Fruit fly (Drosophila melanogaster) whole organism, embryonic: ENCODE measurements around the gene CAHbeta.

ENCODE experiments used
- BtbVII ChIP-seq: fragments of 200-800 bp; sonication (Bioruptor generic); optimal IDR thresholded peaks from 3 replicates; lab custom pipeline; 2017; ENCODE audit warnings: missing biosample characterization, mild to moderate bottlenecking, missing genetic modification characterization
- CG10147 ChIP-seq: fragments of 200-800 bp; sonication (Bioruptor generic); optimal IDR thresholded peaks from 2 replicates; lab custom pipeline; 2019; ENCODE audit warnings: missing biosample characterization, mild to moderate bottlenecking, missing genetic modification characterization, moderate library complexity
- CG11398 ChIP-seq: fragments of 200-800 bp; sonication (Bioruptor generic); optimal IDR thresholded peaks from 2 replicates; lab custom pipeline; 2016; ENCODE audit warnings: missing biosample characterization, missing genetic modification characterization
- CG11560 ChIP-seq: fragments of 200-800 bp; sonication (Bioruptor generic); IDR thresholded peaks from 3 replicates; pipeline ENCODE4 v1.3.6; 2022; ENCODE audit warnings: missing biosample characterization, missing genetic modification characterization
- CG1233 ChIP-seq: fragments of 200-800 bp; sonication (Bioruptor generic); optimal IDR thresholded peaks from 4 replicates; lab custom pipeline; 2018; ENCODE audit warnings: missing biosample characterization, mild to moderate bottlenecking, missing genetic modification characterization
- CG12744 ChIP-seq: fragments of 200-800 bp; sonication (Bioruptor generic); optimal IDR thresholded peaks from 2 replicates; lab custom pipeline; 2016; ENCODE audit warnings: missing biosample characterization, missing genetic modification characterization
- CG13424 ChIP-seq: fragments of 200-800 bp; sonication (Bioruptor generic); optimal IDR thresholded peaks from 2 replicates; lab custom pipeline; 2019; ENCODE audit warnings: missing biosample characterization, mild to moderate bottlenecking, missing genetic modification characterization, moderate library complexity
- CG14050 ChIP-seq: fragments of 200-800 bp; sonication (Bioruptor generic); IDR thresholded peaks from 3 replicates; pipeline ENCODE4 v1.3.6; 2022; ENCODE audit warnings: missing biosample characterization, missing genetic modification characterization
- CG17361 ChIP-seq: fragments of 200-800 bp; sonication (Bioruptor generic); IDR thresholded peaks from 3 replicates; pipeline ENCODE4 v1.3.6; 2022; ENCODE audit warnings: missing biosample characterization, missing genetic modification characterization
- CG18764 ChIP-seq: fragments of 200-800 bp; sonication (Bioruptor generic); optimal IDR thresholded peaks from 3 replicates; lab custom pipeline; 2016; ENCODE audit warnings: missing biosample characterization, missing genetic modification characterization
- CG2129 ChIP-seq: fragments of 200-800 bp; sonication (Bioruptor generic); IDR thresholded peaks from 2 replicates; pipeline ENCODE4 v1.3.6; 2022; ENCODE audit warnings: missing biosample characterization, missing genetic modification characterization; ENCODE audit not compliant: partially characterized antibody
- CG2202 ChIP-seq: fragments of 200-800 bp; sonication (Bioruptor generic); optimal IDR thresholded peaks from 2 replicates; lab custom pipeline; 2018; ENCODE audit warnings: missing biosample characterization, mild to moderate bottlenecking, missing genetic modification characterization
- CG30020 ChIP-seq: fragments of 200-800 bp; optimal IDR thresholded peaks from 2 replicates; lab custom pipeline; 2019; ENCODE audit warnings: missing biosample characterization, mild to moderate bottlenecking, missing genetic modification characterization, moderate library complexity
- CG31365 ChIP-seq: fragments of 200-800 bp; sonication (Bioruptor generic); optimal IDR thresholded peaks from 2 replicates; lab custom pipeline; 2018; ENCODE audit warnings: missing biosample characterization, mild to moderate bottlenecking, missing genetic modification characterization
- CG32767 ChIP-seq: fragments of 200-800 bp; sonication (Bioruptor generic); IDR thresholded peaks from 2 replicates; pipeline ENCODE4 v1.3.6; 2022; ENCODE audit warnings: missing biosample characterization, missing genetic modification characterization
- CG4854 ChIP-seq: fragments of 200-800 bp; sonication (Bioruptor generic); optimal IDR thresholded peaks from 2 replicates; lab custom pipeline; 2016; ENCODE audit warnings: missing biosample characterization, missing genetic modification characterization, inconsistent platforms
- CG8089 ChIP-seq: fragments of 200-800 bp; sonication (Bioruptor generic); optimal IDR thresholded peaks from 3 replicates; lab custom pipeline; 2016; ENCODE audit warnings: missing biosample characterization, missing genetic modification characterization
- CG8359 ChIP-seq: fragments of 200-800 bp; sonication (Bioruptor generic); optimal IDR thresholded peaks from 2 replicates; lab custom pipeline; 2017; ENCODE audit warnings: missing biosample characterization, mild to moderate bottlenecking, missing genetic modification characterization, borderline replicate concordance
- CG9817 ChIP-seq: fragments of 200-800 bp; sonication (Bioruptor generic); optimal IDR thresholded peaks from 2 replicates; lab custom pipeline; 2018; ENCODE audit warnings: missing biosample characterization, mild to moderate bottlenecking, missing genetic modification characterization, moderate library complexity
- CHES-1-like ChIP-seq: fragments of 200-800 bp; sonication (Bioruptor generic); optimal IDR thresholded peaks from 2 replicates; lab custom pipeline; 2016; ENCODE audit warnings: missing biosample characterization, missing genetic modification characterization
- CoRest ChIP-seq: fragments of 200-800 bp; sonication (Bioruptor generic); optimal IDR thresholded peaks from 3 replicates; lab custom pipeline; 2018; ENCODE audit warnings: missing biosample characterization, mild to moderate bottlenecking, missing genetic modification characterization, moderate library complexity
- Ets97D ChIP-seq: fragments of 200-800 bp; sonication (Bioruptor generic); optimal IDR thresholded peaks from 3 replicates; lab custom pipeline; 2016; ENCODE audit warnings: missing biosample characterization, missing genetic modification characterization
- Fer1 ChIP-seq: fragments of 200-800 bp; sonication (Bioruptor generic); optimal IDR thresholded peaks from 2 replicates; lab custom pipeline; 2017; ENCODE audit warnings: missing biosample characterization, mild to moderate bottlenecking, missing genetic modification characterization
- HmgZ ChIP-seq: fragments of 200-800 bp; sonication (Bioruptor generic); optimal IDR thresholded peaks from 2 replicates; lab custom pipeline; 2018; ENCODE audit warnings: missing biosample characterization, mild to moderate bottlenecking, missing genetic modification characterization
- Hr3 ChIP-seq: fragments of 200-800 bp; sonication (Bioruptor generic); optimal IDR thresholded peaks from 3 replicates; lab custom pipeline; 2016; ENCODE audit warnings: missing biosample characterization, missing genetic modification characterization
- Hr78 ChIP-seq, 2 experiments: fragments of 200-800 bp in 1 of 2; fragments of >200 bp in 1 of 2; sonication (Bioruptor generic) in 1 of 2; optimal IDR thresholded peaks; 2 replicates each; lab custom pipeline; 2017 to 2019; ENCODE audit warnings: missing biosample characterization in 2 of 2, missing genetic modification characterization in 2 of 2, mild to moderate bottlenecking in 1 of 2, moderate library complexity in 1 of 2
- Meics ChIP-seq: fragments of 200-800 bp; sonication (Bioruptor generic); optimal IDR thresholded peaks from 2 replicates; lab custom pipeline; 2017; ENCODE audit warnings: missing biosample characterization, mild to moderate bottlenecking, missing genetic modification characterization
- Scr ChIP-seq: fragments of 200-800 bp; sonication (Bioruptor generic); IDR thresholded peaks from 2 replicates; pipeline ENCODE4 v1.3.6; 2022; ENCODE audit warnings: missing biosample characterization, missing genetic modification characterization; ENCODE audit not compliant: partially characterized antibody
- Sin3A ChIP-seq: fragments of >200 bp; optimal IDR thresholded peaks from 2 replicates; lab custom pipeline; 2018
- Xbp1 ChIP-seq: fragments of 200-800 bp; sonication (Bioruptor generic); optimal IDR thresholded peaks from 3 replicates; lab custom pipeline; 2016; ENCODE audit warnings: missing biosample characterization, mild to moderate bottlenecking, missing genetic modification characterization
- dmrt99B ChIP-seq: fragments of 200-800 bp; sonication (Bioruptor generic); optimal IDR thresholded peaks from 2 replicates; lab custom pipeline; 2018; ENCODE audit warnings: missing biosample characterization, mild to moderate bottlenecking, missing genetic modification characterization, moderate library complexity
- eyg ChIP-seq: fragments of 200-800 bp; sonication (Bioruptor generic); optimal IDR thresholded peaks from 3 replicates; lab custom pipeline; 2016; ENCODE audit warnings: missing biosample characterization, missing genetic modification characterization
- ftz-f1 ChIP-seq: fragments of 200-800 bp; sonication (Bioruptor generic); optimal IDR thresholded peaks from 2 replicates; lab custom pipeline; 2016; ENCODE audit warnings: missing biosample characterization, missing genetic modification characterization
- ham ChIP-seq: fragments of 200-800 bp; sonication (Bioruptor generic); IDR thresholded peaks from 2 replicates; pipeline ENCODE4 v1.3.6; 2022; ENCODE audit warnings: missing biosample characterization, missing genetic modification characterization
- lab ChIP-seq: fragments of 200-800 bp; sonication (Bioruptor generic); optimal IDR thresholded peaks from 3 replicates; lab custom pipeline; 2017; ENCODE audit warnings: missing biosample characterization, missing genetic modification characterization, mild to moderate bottlenecking, moderate library complexity, missing genetic modification reagents
- mam ChIP-seq: fragments of 200-800 bp; sonication (Bioruptor generic); optimal IDR thresholded peaks from 3 replicates; lab custom pipeline; 2016; ENCODE audit warnings: missing biosample characterization, missing genetic modification characterization
- mld ChIP-seq: fragments of 200-800 bp; sonication (Bioruptor generic); IDR thresholded peaks from 3 replicates; pipeline ENCODE4 v1.3.6; 2022; ENCODE audit warnings: missing biosample characterization, missing genetic modification characterization; ENCODE audit not compliant: partially characterized antibody
- onecut ChIP-seq: fragments of 200-800 bp; sonication (Bioruptor generic); IDR thresholded peaks from 2 replicates; pipeline ENCODE4 v1.3.6; 2022; ENCODE audit warnings: missing biosample characterization, missing genetic modification characterization
- org-1 ChIP-seq: fragments of 200-800 bp; sonication (Bioruptor generic); optimal IDR thresholded peaks from 2 replicates; lab custom pipeline; 2017; ENCODE audit warnings: missing biosample characterization, missing genetic modification characterization
- pita ChIP-seq: fragments of 200-800 bp; sonication (Bioruptor generic); optimal IDR thresholded peaks from 2 replicates; lab custom pipeline; 2017; ENCODE audit warnings: missing biosample characterization, mild to moderate bottlenecking, missing genetic modification characterization
- pzg ChIP-seq: fragments of 200-800 bp; sonication (Bioruptor generic); optimal IDR thresholded peaks from 3 replicates; lab custom pipeline; 2018; ENCODE audit warnings: missing biosample characterization, mild to moderate bottlenecking, missing genetic modification characterization, moderate library complexity
- ro ChIP-seq: fragments of 200-800 bp; sonication (Bioruptor generic); IDR thresholded peaks from 2 replicates; pipeline ENCODE4 v1.3.6; 2022; ENCODE audit warnings: missing biosample characterization, missing genetic modification characterization
- sens ChIP-seq: fragments of 200-800 bp; sonication (Bioruptor generic); peaks from one replicate; lab custom pipeline; 2016; ENCODE audit warnings: missing biosample characterization, missing genetic modification characterization
- slou ChIP-seq: fragments of 200-800 bp; sonication (Bioruptor generic); optimal IDR thresholded peaks from 3 replicates; lab custom pipeline; 2016; ENCODE audit warnings: missing biosample characterization, missing genetic modification characterization
- so ChIP-seq: fragments of 200-800 bp; sonication (Bioruptor generic); IDR thresholded peaks from 3 replicates; pipeline ENCODE4 v1.3.6; 2022; ENCODE audit warnings: missing biosample characterization, missing genetic modification characterization
- trh ChIP-seq: fragments of 200-800 bp; sonication (Bioruptor generic); optimal IDR thresholded peaks from 2 replicates; lab custom pipeline; 2016; ENCODE audit warnings: missing biosample characterization, missing genetic modification characterization
- tup ChIP-seq: fragments of 200-800 bp; sonication (Bioruptor generic); optimal IDR thresholded peaks from 2 replicates; lab custom pipeline; 2016; ENCODE audit warnings: missing biosample characterization, mild to moderate bottlenecking, missing genetic modification characterization, moderate library complexity
- twi ChIP-seq: fragments of 200-800 bp; optimal IDR thresholded peaks from 2 replicates; lab custom pipeline; 2019; ENCODE audit warnings: missing biosample characterization, mild to moderate bottlenecking, missing genetic modification characterization, moderate library complexity

CAHbeta gene

dm6 chr3R:8984602-8985074, 4.0 kb downstream of the CAHbeta start, which contains the start of gene CG11970 (continued):
- no peak for TF ChIP-seq BtbVII
- no peak for TF ChIP-seq org-1 (GFP tag; lab: Kevin White, UChicago)
- TF ChIP-seq CG11398 (GFP tag; lab: Kevin White, UChicago): no peak
- TF ChIP-seq Scr (GFP tag; lab: Robert Waterston, UW): peak; percentile 73
- no peak for TF ChIP-seq tup (GFP tag; lab: Kevin White, UChicago)
- TF ChIP-seq CG14050 (GFP tag; lab: Robert Waterston, UW): 0 out of 3 replicates have a peak, but pooled peaks have one; percentile 10
- no peak for TF ChIP-seq CG12744
- peak; percentile 8 for TF ChIP-seq CG8089 (GFP tag; lab: Kevin White, UChicago)
- no peak for TF ChIP-seq CG11560 (tag; lab: Robert Waterston, UW)
- peak; percentile 32 for TF ChIP-seq Hr3 (GFP tag; lab: Kevin White, UChicago)
- TF ChIP-seq CG4854: no peak
- no peak for TF ChIP-seq CG8359 (GFP tag; lab: Kevin White, UChicago)
- TF ChIP-seq, all 482 proteins: peak for 169

- peak; percentile 69 for TF ChIP-seq CG13424 (tag; lab: Kevin White, UChicago)
- TF ChIP-seq twi (tag; lab: Kevin White, UChicago): peak; percentile 63
- TF ChIP-seq HmgZ: peak; percentile 86
- TF ChIP-seq CG18764: peak; percentile 62
- peak; percentile 58 for TF ChIP-seq ftz-f1 (GFP tag; lab: Kevin White, UChicago)
- TF ChIP-seq CG11398 (GFP tag; lab: Kevin White, UChicago): peak; percentile 60
- peak; percentile 78 for TF ChIP-seq pzg
- TF ChIP-seq CG30020 (tag; lab: Kevin White, UChicago): peak; percentile 63
- TF ChIP-seq Meics (GFP tag; lab: Kevin White, UChicago): peak; percentile 57
- no peak for TF ChIP-seq mld (GFP tag; lab: Robert Waterston, UW)
- TF ChIP-seq Ets97D: peak; percentile 82
- peak; percentile 87 for TF ChIP-seq lab (GFP tag; lab: Kevin White, UChicago)
- peak; percentile 85 for TF ChIP-seq onecut (GFP tag; lab: Robert Waterston, UW)
- peak; percentile 94 for TF ChIP-seq CHES-1-like (GFP tag; lab: Kevin White, UChicago)
- peak; percentile 50; the same call in 1 of the 2 replicates for TF ChIP-seq CG2129 (GFP tag; lab: Robert Waterston, UW)
- TF ChIP-seq sens (GFP tag; lab: Kevin White, UChicago): peak; percentile 98
- no peak for TF ChIP-seq CG32767 (GFP tag; lab: Robert Waterston, UW)
- TF ChIP-seq Xbp1 (GFP tag; lab: Kevin White, UChicago): peak; percentile 78
- no peak for TF ChIP-seq CG2202 (tag; lab: Kevin White, UChicago)
- peak; percentile 70 for TF ChIP-seq slou (GFP tag; lab: Kevin White, UChicago)
- no peak for TF ChIP-seq CG31365
- no peak for TF ChIP-seq pita
- TF ChIP-seq Sin3A: peak; percentile 93
- TF ChIP-seq Fer1: peak; percentile 64
- no peak for TF ChIP-seq CG10147
- peak; percentile 48 for TF ChIP-seq CG1233 (GFP tag; lab: Kevin White, UChicago)
- no peak for TF ChIP-seq Hr78 (GFP tag; optimal IDR thresholded peaks at IDR 0.05; lab: Kevin White, UChicago)
- TF ChIP-seq ham (GFP tag; lab: Robert Waterston, UW): no peak
- TF ChIP-seq so: no peak
- peak; percentile 80 for TF ChIP-seq CG17361
- TF ChIP-seq ro (GFP tag; lab: Robert Waterston, UW): no peak
- TF ChIP-seq trh (GFP tag; lab: Kevin White, UChicago): peak; percentile 67
- peak; percentile 74 for TF ChIP-seq CoRest (tag; lab: Kevin White, UChicago)
- peak; percentile 80 for TF ChIP-seq eyg (GFP tag; lab: Kevin White, UChicago)
- TF ChIP-seq dmrt99B (tag; lab: Kevin White, UChicago): no peak
- peak; percentile 72 for TF ChIP-seq CG9817 (tag; lab: Kevin White, UChicago)
- peak; percentile 90 for TF ChIP-seq mam (GFP tag; lab: Kevin White, UChicago)
Measured at dm6 chr3R:8992928-8993579, 12.4 kb downstream of the CAHbeta start, which contains the start of gene CG11975. Gene CG11975, plus strand, starts transcription at chr3R:8993253.
